Worm (Caenorhabditis elegans): ENCODE results near the gene pqn-51.
A peak's percentile ranks its signal among the peaks of the same experiment; 100 is the strongest.

pqn-51 gene

DNA sequence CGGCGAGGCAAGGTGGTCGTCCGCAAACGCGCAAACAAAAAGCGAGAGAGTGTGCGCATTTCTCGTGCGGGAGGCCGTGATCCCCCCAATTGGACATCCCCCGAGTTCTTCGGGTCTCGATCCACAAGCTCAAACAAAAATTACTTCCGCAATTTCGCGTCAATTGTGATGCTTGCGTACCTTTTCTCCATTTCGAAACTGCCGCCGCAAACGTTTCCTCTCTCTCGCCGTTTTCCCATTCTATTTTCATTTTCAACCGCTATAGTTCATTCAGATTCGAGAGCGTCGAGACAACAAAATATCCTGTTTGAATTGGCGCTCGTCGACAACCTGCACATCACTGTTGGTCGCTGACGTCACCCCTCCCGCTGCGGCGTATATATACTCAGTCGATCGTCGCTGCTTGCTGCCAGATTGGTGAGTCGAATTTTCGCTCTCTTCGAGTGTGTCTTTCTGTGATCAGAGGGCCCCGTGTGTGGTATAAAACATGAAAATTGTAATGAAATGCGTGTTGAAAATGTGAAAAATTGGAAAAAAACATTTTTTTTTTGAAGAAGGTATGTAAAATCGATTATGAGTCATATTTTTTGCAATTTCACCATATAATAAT is at the start of gene pqn-51, which contains the start of gene K11D12.14 (continued):
- TF ChIP-seq T26A8.4 (GFP tag; IDR thresholded peaks at IDR 0.05) (peak; percentile 93), aly-2 (tag; optimal IDR thresholded peaks at IDR 0.05) (peak; percentile 22), nhr-111 (GFP tag; optimal IDR thresholded peaks at IDR 0.05) (no peak), nhr-10 (tag; optimal IDR thresholded peaks at IDR 0.05) (peak; percentile 54), cey-2 (tag; optimal IDR thresholded peaks at IDR 0.05; ENCODE audit: borderline replicate concordance, insufficient read depth) (no peak), zfp-3 (GFP tag; conservative IDR thresholded peaks at IDR 0.05) (peak; percentile 75; the same call in 1 of the 2 replicates)

DNA sequence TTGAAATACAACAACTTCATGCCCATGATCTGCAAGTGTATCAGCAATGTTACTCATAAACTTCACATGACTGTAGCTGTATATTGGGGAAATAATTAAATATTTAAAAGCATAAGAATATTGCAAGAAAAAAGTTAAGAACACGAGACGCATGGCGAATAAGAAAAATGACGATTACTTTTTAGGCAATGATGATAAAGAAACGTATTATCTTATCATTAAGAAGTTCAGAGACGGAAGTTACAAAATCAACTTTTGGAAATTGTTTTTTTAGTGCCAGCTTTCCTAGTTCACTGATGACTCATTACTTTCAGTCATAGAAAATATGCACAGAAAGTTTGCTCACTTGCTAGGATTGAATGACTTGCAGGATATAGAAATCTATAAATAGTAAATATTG is 49.0 kb upstream of the pqn-51 start, which contains the start of gene ugt-7:
Gene ugt-7 (minus strand): TSS at position 161 of the 400 bp plus-strand sequence.
- peak; percentile 11 for TF ChIP-seq nhr-77 (tag; optimal IDR thresholded peaks at IDR 0.05)
- TF ChIP-seq lim-7 (GFP tag; IDR thresholded peaks at IDR 0.05), result no peak
- peak; percentile 72 for TF ChIP-seq pqm-1 (tag; optimal IDR thresholded peaks at IDR 0.05)
- TF ChIP-seq nhr-28 (tag; optimal IDR thresholded peaks at IDR 0.05), result peak; percentile 42
- TF ChIP-seq egl-43 (GFP tag; IDR thresholded peaks at IDR 0.05), result no peak
- no peak for TF ChIP-seq nhr-10 (tag; optimal IDR thresholded peaks at IDR 0.05)
- TF ChIP-seq ceh-32 (tag; optimal IDR thresholded peaks at IDR 0.05; ENCODE audit: poor library complexity), result no peak
- no peak for TF ChIP-seq unc-130 (GFP tag; optimal IDR thresholded peaks at IDR 0.05)
- TF ChIP-seq F49E8.2 (tag; optimal IDR thresholded peaks at IDR 0.05; ENCODE audit: borderline replicate concordance), result no peak

DNA sequence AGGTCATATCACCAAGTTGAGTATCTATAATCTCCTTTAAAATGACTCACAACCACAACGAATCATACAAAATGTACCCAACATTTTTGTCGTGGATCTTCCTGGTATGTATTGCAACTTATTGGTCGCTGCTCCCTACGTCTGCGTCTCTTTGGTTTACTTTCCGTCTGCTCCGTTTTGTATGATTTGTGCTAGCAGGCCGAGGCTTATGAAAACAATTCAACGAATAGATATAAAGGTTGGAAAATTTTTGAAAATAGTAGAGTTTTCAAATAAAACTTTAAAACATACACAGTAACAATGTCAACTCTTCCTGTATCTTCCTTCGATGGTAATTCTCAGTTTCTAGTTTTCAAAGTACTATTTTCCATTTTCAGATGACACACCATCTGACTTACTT is 48.0 kb upstream of the pqn-51 start, which contains the start of gene srr-8:
Gene srr-8 (plus strand): TSS at position 301 of the 400 bp plus-strand sequence.
- TF ChIP-seq zag-1 (tag; optimal IDR thresholded peaks at IDR 0.05), result no peak
- TF ChIP-seq ces-1 (GFP tag; optimal IDR thresholded peaks at IDR 0.05), result no peak
- no peak for TF ChIP-seq ceh-20 (GFP tag; IDR thresholded peaks at IDR 0.05)
- no peak for TF ChIP-seq pha-4 (GFP tag; IDR thresholded peaks at IDR 0.05)
- no peak for TF ChIP-seq pha-4 (tag; optimal IDR thresholded peaks at IDR 0.05)
- no peak for TF ChIP-seq lim-7 (GFP tag; IDR thresholded peaks at IDR 0.05)
- no peak for TF ChIP-seq nhr-102 (tag; optimal IDR thresholded peaks at IDR 0.05)
- TF ChIP-seq dmd-6 (GFP tag; IDR thresholded peaks at IDR 0.05), result peak; percentile 9; the same call in 1 of the 2 replicates
- TF ChIP-seq arid-1 (GFP tag; conservative IDR thresholded peaks at IDR 0.05), result no peak

DNA sequence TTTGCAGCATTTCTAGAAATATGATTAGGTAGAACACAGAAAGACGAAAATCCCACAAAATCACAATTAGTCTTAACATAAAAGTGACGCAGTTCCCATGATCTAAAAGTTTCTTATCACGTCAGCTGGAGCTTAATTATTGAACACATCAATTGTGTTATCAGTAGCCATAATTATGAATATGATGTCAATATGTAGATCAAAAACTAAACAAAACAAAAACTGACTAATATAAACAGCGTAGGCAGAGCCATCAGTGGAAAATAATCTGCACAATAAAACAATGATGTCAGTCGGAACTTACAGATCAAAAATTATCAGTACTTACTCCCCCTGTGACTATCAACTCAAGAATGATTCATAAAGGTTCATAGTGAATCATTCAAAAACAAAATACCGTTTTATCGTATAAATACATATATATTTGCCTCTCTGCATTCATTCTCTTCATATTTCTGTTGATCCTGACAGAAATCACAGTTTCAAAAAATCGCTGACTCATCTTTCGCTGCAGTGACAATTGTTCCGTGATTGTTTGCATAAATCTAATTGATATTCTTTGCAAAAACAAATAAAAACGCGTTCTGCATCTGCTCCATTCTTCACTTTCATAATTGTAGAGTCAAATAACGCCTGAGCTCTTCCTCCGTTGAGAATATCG is 37.1 kb upstream of the pqn-51 start, which contains the start of gene srr-6:
Gene srr-6 (plus strand): TSS at position 611 of the 661 bp plus-strand sequence.
- TF ChIP-seq ceh-82 (tag; optimal IDR thresholded peaks at IDR 0.05) (no peak), dmd-6 (GFP tag; IDR thresholded peaks at IDR 0.05) (peak; percentile 66), hif-1 (tag; optimal IDR thresholded peaks at IDR 0.05) (peak in 1 of 2 experiments; percentile 15), lin-29 (GFP tag; IDR thresholded peaks at IDR 0.05) (no peak), lin-39 (tag; optimal IDR thresholded peaks at IDR 0.05) (no peak), daf-16 (GFP tag; optimal IDR thresholded peaks at IDR 0.05) (no peak), daf-16 (tag; optimal IDR thresholded peaks at IDR 0.05) (peak; percentile 61), pqm-1 (tag; optimal IDR thresholded peaks at IDR 0.05) (peak; percentile 68), dpl-1 (GFP tag; optimal IDR thresholded peaks at IDR 0.05) (no peak), ceh-28 (tag; optimal IDR thresholded peaks at IDR 0.05) (no peak), nhr-28 (tag; optimal IDR thresholded peaks at IDR 0.05) (peak; percentile 53), unc-62 (GFP tag; optimal IDR thresholded peaks at IDR 0.05 in 1 of 2) (peak in 1 of 2 experiments; percentile 88), unc-62 (tag; optimal IDR thresholded peaks at IDR 0.05) (no peak), lsy-2 (tag; optimal IDR thresholded peaks at IDR 0.05) (no peak), mdl-1 (tag; optimal IDR thresholded peaks at IDR 0.05) (peak in 1 of 2 experiments; percentile 42), nhr-77 (tag; optimal IDR thresholded peaks at IDR 0.05) (peak; percentile 63), php-3 (GFP tag; IDR thresholded peaks at IDR 0.05) (peak; percentile 20; the same call in 1 of the 2 replicates), hlh-11 (tag; optimal IDR thresholded peaks at IDR 0.05) (peak; percentile 54)
